Fruit fly (Drosophila melanogaster) whole organism, embryonic: Measurements from ENCODE around the gene tth.

Source experiments
- Awh ChIP-seq: fragments of 200-800 bp; sonication (Bioruptor generic); IDR thresholded peaks from 2 replicates; pipeline ENCODE4, ENCODE4 v1.3.6; 2022; ENCODE audit warnings: missing biosample characterization, missing genetic modification characterization
- CG10959 ChIP-seq: fragments of 200-800 bp; sonication (Bioruptor generic); IDR thresholded peaks from 2 replicates; pipeline ENCODE4 v1.3.6; 2022; ENCODE audit warnings: missing biosample characterization, missing genetic modification characterization
- CG11093 ChIP-seq: fragments of 200-800 bp; sonication (Bioruptor generic); IDR thresholded peaks from 3 replicates; pipeline ENCODE4 v1.3.6; 2022; ENCODE audit warnings: missing biosample characterization, missing genetic modification characterization
- CG11456 ChIP-seq: fragments of 200-800 bp; sonication (Bioruptor generic); IDR thresholded peaks from 3 replicates; pipeline ENCODE4 v1.3.6; 2022; ENCODE audit warnings: missing biosample characterization, missing genetic modification characterization
- CG11560 ChIP-seq: fragments of 200-800 bp; sonication (Bioruptor generic); IDR thresholded peaks from 3 replicates; pipeline ENCODE4 v1.3.6; 2022; ENCODE audit warnings: missing biosample characterization, missing genetic modification characterization
- CG12391 ChIP-seq: fragments of 200-800 bp; sonication (Bioruptor generic); optimal IDR thresholded peaks from 3 replicates; lab custom pipeline; 2018; ENCODE audit warnings: missing biosample characterization, mild to moderate bottlenecking, missing genetic modification characterization, moderate library complexity
- CG14014 ChIP-seq: fragments of 200-800 bp; sonication (Bioruptor generic); IDR thresholded peaks from 2 replicates; pipeline ENCODE4 v1.3.6; 2022; ENCODE audit warnings: missing biosample characterization, missing genetic modification characterization
- CG15011 ChIP-seq: fragments of 200-800 bp; sonication (Bioruptor generic); optimal IDR thresholded peaks from 3 replicates; lab custom pipeline; 2018; ENCODE audit warnings: missing biosample characterization, mild to moderate bottlenecking, missing genetic modification characterization
- CG15514 ChIP-seq: fragments of 200-800 bp; sonication (Bioruptor generic); optimal IDR thresholded peaks from 3 replicates; lab custom pipeline; 2017; ENCODE audit warnings: missing biosample characterization, missing genetic modification characterization, mild to moderate bottlenecking, moderate library complexity, missing genetic modification reagents
- CG16813 ChIP-seq: fragments of 200-800 bp; sonication (Bioruptor generic); IDR thresholded peaks from 3 replicates; pipeline ENCODE4 v1.3.6; 2022; ENCODE audit warnings: missing biosample characterization, missing genetic modification characterization; ENCODE audit not compliant: partially characterized antibody
- CG17359 ChIP-seq: fragments of 200-800 bp; sonication (Bioruptor generic); optimal IDR thresholded peaks from 3 replicates; lab custom pipeline; 2018; ENCODE audit warnings: missing biosample characterization, mild to moderate bottlenecking, missing genetic modification characterization, moderate library complexity
- CG17912 ChIP-seq: fragments of 200-800 bp; sonication (Bioruptor generic); optimal IDR thresholded peaks from 2 replicates; lab custom pipeline; 2018; ENCODE audit warnings: missing biosample characterization, mild to moderate bottlenecking, missing genetic modification characterization
- CG18262 ChIP-seq: fragments of 200-800 bp; optimal IDR thresholded peaks from 3 replicates; lab custom pipeline; 2019; ENCODE audit warnings: missing biosample characterization, mild to moderate bottlenecking, missing genetic modification characterization, moderate library complexity
- CG18599 ChIP-seq: fragments of 200-800 bp; sonication (Bioruptor generic); optimal IDR thresholded peaks from 3 replicates; lab custom pipeline; 2017; ENCODE audit warnings: missing biosample characterization, missing genetic modification characterization, mild to moderate bottlenecking, moderate library complexity, missing genetic modification reagents
- CG2116 ChIP-seq: fragments of 200-800 bp; sonication (Bioruptor generic); optimal IDR thresholded peaks from 3 replicates; lab custom pipeline; 2018; ENCODE audit warnings: missing biosample characterization, mild to moderate bottlenecking, missing genetic modification characterization
- CG2678 ChIP-seq: fragments of 200-800 bp; sonication (Bioruptor generic); optimal IDR thresholded peaks from 3 replicates; lab custom pipeline; 2019; ENCODE audit warnings: missing biosample characterization, mild to moderate bottlenecking, missing genetic modification characterization, moderate library complexity
- CG32532 ChIP-seq: fragments of 200-800 bp; sonication (Bioruptor generic); IDR thresholded peaks from 2 replicates; pipeline ENCODE4 v1.3.6; 2022; ENCODE audit warnings: missing biosample characterization, missing genetic modification characterization
- CG4617 ChIP-seq: fragments of 200-800 bp; sonication (Bioruptor generic); optimal IDR thresholded peaks from 3 replicates; lab custom pipeline; 2016; ENCODE audit warnings: missing biosample characterization, missing genetic modification characterization, borderline replicate concordance
- CG5180 ChIP-seq: fragments of 200-800 bp; sonication (Bioruptor generic); optimal IDR thresholded peaks from 3 replicates; lab custom pipeline; 2017; ENCODE audit warnings: missing biosample characterization, missing genetic modification characterization, mild to moderate bottlenecking, moderate library complexity, missing genetic modification reagents
- CG8290 ChIP-seq, 3 experiments: fragments of 200-800 bp; sonication (Bioruptor generic); optimal IDR thresholded peaks; 2 replicates each; lab custom pipeline; 2016 to 2019; ENCODE audit warnings: missing biosample characterization in 3 of 3, missing genetic modification characterization in 3 of 3, mild to moderate bottlenecking in 2 of 3, moderate library complexity in 1 of 3
- CG9215 ChIP-seq: fragments of 200-800 bp; sonication (Bioruptor generic); IDR thresholded peaks from 2 replicates; pipeline ENCODE4 v1.3.6; 2022; ENCODE audit warnings: missing biosample characterization, missing genetic modification characterization
- CG9797 ChIP-seq: fragments of 200-800 bp; sonication (Bioruptor generic); optimal IDR thresholded peaks from 3 replicates; lab custom pipeline; 2018; ENCODE audit warnings: missing biosample characterization, mild to moderate bottlenecking, missing genetic modification characterization
- CTCF ChIP-seq: fragments of 200-800 bp; sonication (Bioruptor generic); optimal IDR thresholded peaks from 2 replicates; lab custom pipeline; 2017; ENCODE audit warnings: missing biosample characterization, mild to moderate bottlenecking, missing genetic modification characterization, moderate library complexity
- Dref ChIP-seq: fragments of 200-800 bp; sonication (Bioruptor generic); IDR thresholded peaks from 2 replicates; pipeline ENCODE4 v1.3.6; 2022; ENCODE audit warnings: missing biosample characterization, missing genetic modification characterization
- Hmx ChIP-seq: fragments of 200-800 bp; sonication (Bioruptor generic); optimal IDR thresholded peaks from 2 replicates; lab custom pipeline; 2016; ENCODE audit warnings: missing biosample characterization, missing genetic modification characterization
- Lim3 ChIP-seq: fragments of 200-800 bp; sonication (Bioruptor generic); IDR thresholded peaks from 2 replicates; pipeline ENCODE4 v1.3.6; 2022; ENCODE audit warnings: missing biosample characterization, missing genetic modification characterization
- Poxn ChIP-seq: fragments of 200-800 bp; sonication (Bioruptor generic); IDR thresholded peaks from 2 replicates; pipeline ENCODE4 v1.3.6; 2022; ENCODE audit warnings: missing biosample characterization, missing genetic modification characterization
- Sox100B ChIP-seq: fragments of 200-800 bp; sonication (Bioruptor generic); optimal IDR thresholded peaks from 3 replicates; lab custom pipeline; 2018; ENCODE audit warnings: missing biosample characterization, mild to moderate bottlenecking, missing genetic modification characterization
- Sox102F ChIP-seq: fragments of 200-800 bp; sonication (Bioruptor generic); optimal IDR thresholded peaks from 2 replicates; lab custom pipeline; 2018; ENCODE audit warnings: missing biosample characterization, mild to moderate bottlenecking, missing genetic modification characterization, moderate library complexity
- abd-A ChIP-seq: fragments of 200-800 bp; sonication (Bioruptor generic); optimal IDR thresholded peaks from 3 replicates; lab custom pipeline; 2019; ENCODE audit warnings: missing biosample characterization, mild to moderate bottlenecking, missing genetic modification characterization, moderate library complexity
- cas ChIP-seq: fragments of 200-800 bp; sonication (Bioruptor generic); IDR thresholded peaks from 2 replicates; pipeline ENCODE4 v1.3.6; 2022; ENCODE audit warnings: missing biosample characterization, missing genetic modification characterization
- cg ChIP-seq: fragments of 200-800 bp; sonication (Bioruptor generic); optimal IDR thresholded peaks from 3 replicates; lab custom pipeline; 2019; ENCODE audit warnings: missing biosample characterization, mild to moderate bottlenecking, missing genetic modification characterization, moderate library complexity
- chn ChIP-seq: fragments of 200-800 bp; sonication (Bioruptor generic); optimal IDR thresholded peaks from 2 replicates; lab custom pipeline; 2016; ENCODE audit warnings: missing biosample characterization, missing genetic modification characterization
- croc ChIP-seq: fragments of 200-800 bp; sonication (Bioruptor generic); conservative IDR thresholded peaks from 3 replicates; pipeline ENCODE4 v1.3.6; 2022; ENCODE audit warnings: missing biosample characterization, missing genetic modification characterization
- gcm2 ChIP-seq: fragments of 200-800 bp; sonication (Bioruptor generic); optimal IDR thresholded peaks from 2 replicates; lab custom pipeline; 2016; ENCODE audit warnings: missing biosample characterization, missing genetic modification characterization
- hkb ChIP-seq, 2 experiments: fragments of 200-800 bp in 1 of 2; fragments of >200 bp in 1 of 2; sonication (Bioruptor generic) in 1 of 2; IDR thresholded peaks in 1 of 2; optimal IDR thresholded peaks in 1 of 2; 2 replicates each; pipeline versions ENCODE4 v1.3.6 to Lab custom; 2017 to 2022; ENCODE audit warnings: missing biosample characterization in 1 of 2, missing genetic modification characterization in 1 of 2
- jigr1 ChIP-seq: fragments of 200-800 bp; sonication (Bioruptor generic); IDR thresholded peaks from 3 replicates; pipeline ENCODE4 v1.3.6; 2022; ENCODE audit warnings: missing biosample characterization, missing genetic modification characterization
- kni ChIP-seq: fragments of 200-800 bp; sonication (Bioruptor generic); optimal IDR thresholded peaks from 3 replicates; lab custom pipeline; 2017; ENCODE audit warnings: mild to moderate bottlenecking, missing biosample characterization, missing genetic modification reagents, missing genetic modification characterization
- lbe ChIP-seq: fragments of 200-800 bp; sonication (Bioruptor generic); optimal IDR thresholded peaks from 2 replicates; lab custom pipeline; 2016; ENCODE audit warnings: missing biosample characterization, mild to moderate bottlenecking, missing genetic modification characterization
- lola ChIP-seq, 3 experiments: fragments of >200 bp in 2 of 3; fragments of 200-800 bp in 1 of 3; sonication (Bioruptor generic) in 1 of 3; optimal IDR thresholded peaks; 2 replicates each; lab custom pipeline; 2017 to 2019; ENCODE audit warnings: missing biosample characterization in 3 of 3, missing genetic modification characterization in 3 of 3, mild to moderate bottlenecking in 1 of 3, moderate library complexity in 1 of 3
- mirr ChIP-seq: fragments of 200-800 bp; sonication (Bioruptor generic); optimal IDR thresholded peaks from 3 replicates; lab custom pipeline; 2018; ENCODE audit warnings: missing biosample characterization, mild to moderate bottlenecking, missing genetic modification characterization
- pita ChIP-seq: fragments of 200-800 bp; sonication (Bioruptor generic); optimal IDR thresholded peaks from 2 replicates; lab custom pipeline; 2017; ENCODE audit warnings: missing biosample characterization, mild to moderate bottlenecking, missing genetic modification characterization
- pum ChIP-seq: fragments of 200-800 bp; sonication (Bioruptor generic); optimal IDR thresholded peaks from 2 replicates; lab custom pipeline; 2016; ENCODE audit warnings: missing biosample characterization, missing genetic modification characterization
- run ChIP-seq: fragments of 200-800 bp; sonication (Bioruptor generic); optimal IDR thresholded peaks from 3 replicates; lab custom pipeline; 2018; ENCODE audit warnings: missing biosample characterization, mild to moderate bottlenecking, missing genetic modification characterization
- salm ChIP-seq: fragments of 200-800 bp; sonication (Bioruptor generic); optimal IDR thresholded peaks from 2 replicates; lab custom pipeline; 2018; ENCODE audit warnings: missing biosample characterization, mild to moderate bottlenecking, missing genetic modification characterization
- sd ChIP-seq: fragments of 200-800 bp; sonication (Bioruptor generic); optimal IDR thresholded peaks from 3 replicates; lab custom pipeline; 2018; ENCODE audit warnings: missing biosample characterization, mild to moderate bottlenecking, missing genetic modification characterization, moderate library complexity
- sens ChIP-seq: fragments of 200-800 bp; sonication (Bioruptor generic); peaks from one replicate; lab custom pipeline; 2016; ENCODE audit warnings: missing biosample characterization, missing genetic modification characterization
- sim ChIP-seq: fragments of 200-800 bp; sonication (Bioruptor generic); IDR thresholded peaks from 2 replicates; pipeline ENCODE4 v1.3.6; 2022; ENCODE audit warnings: missing biosample characterization, missing genetic modification characterization
- ssp ChIP-seq: fragments of 200-800 bp; sonication (Bioruptor generic); IDR thresholded peaks from 2 replicates; pipeline ENCODE4 v1.3.6; 2022; ENCODE audit warnings: missing biosample characterization, missing genetic modification characterization
- zen2 ChIP-seq: fragments of 200-800 bp; sonication (Bioruptor generic); IDR thresholded peaks from 3 replicates; pipeline ENCODE4 v1.3.6; 2022; ENCODE audit warnings: missing biosample characterization, missing genetic modification characterization; ENCODE audit not compliant: partially characterized antibody
- zf30C ChIP-seq: fragments of 200-800 bp; sonication (Bioruptor generic); optimal IDR thresholded peaks from 3 replicates; lab custom pipeline; 2018; ENCODE audit warnings: missing biosample characterization, mild to moderate bottlenecking, missing genetic modification characterization

The tth gene

dm6 chrX:13570255-13570654, 46.1 kb downstream of the tth start (continued):
- TF ChIP-seq Dref (GFP tag; lab: Robert Waterston, UW) (no peak), abd-A (tag; lab: Kevin White, UChicago) (no peak), run (tag; lab: Kevin White, UChicago) (no peak), Hmx (GFP tag; lab: Kevin White, UChicago) (no peak), CG2116 (GFP tag; lab: Kevin White, UChicago) (no peak), CG15011 (GFP tag; lab: Kevin White, UChicago) (no peak), CG2678 (tag; lab: Kevin White, UChicago) (peak; percentile 38), CG11560 (tag; lab: Robert Waterston, UW) (no peak), Sox100B (GFP tag; lab: Kevin White, UChicago) (peak; percentile 10), ssp (GFP tag; lab: Robert Waterston, UW) (no peak), CTCF (no peak), CG5180 (GFP tag; lab: Kevin White, UChicago) (peak; percentile 10), CG14014 (GFP tag; lab: Robert Waterston, UW) (peak; percentile 56; the same call in 1 of the 2 replicates), zf30C (GFP tag; lab: Kevin White, UChicago) (no peak), zen2 (GFP tag; lab: Robert Waterston, UW) (no peak), mirr (peak; percentile 1), CG18262 (tag; lab: Kevin White, UChicago) (no peak), sim (no peak), chn (GFP tag; lab: Kevin White, UChicago) (no peak), pum (GFP tag; lab: Kevin White, UChicago) (no peak), CG18599 (peak; percentile 61), CG32532 (GFP tag; lab: Robert Waterston, UW) (no peak), hkb (optimal IDR thresholded peaks at IDR 0.05; lab: Kevin White, UChicago) (no peak), hkb (GFP tag; IDR thresholded peaks at IDR 0.05; lab: Robert Waterston, UW) (0 out of 2 replicates have a peak, but pooled peaks have one; percentile 28), Lim3 (GFP tag; lab: Robert Waterston, UW) (no peak), Poxn (no peak), CG17359 (tag; lab: Kevin White, UChicago) (peak; percentile 44), pita (GFP tag; lab: Kevin White, UChicago) (no peak), Sox102F (GFP tag; lab: Kevin White, UChicago) (peak; percentile 6), CG15514 (GFP tag; lab: Kevin White, UChicago) (peak; percentile 34), CG9215 (no peak), CG12391 (tag; lab: Kevin White, UChicago) (no peak), croc (GFP tag; lab: Robert Waterston, UW) (no peak), gcm2 (GFP tag; lab: Kevin White, UChicago) (no peak), CG17912 (GFP tag; lab: Kevin White, UChicago) (no peak), CG9797 (GFP tag; lab: Kevin White, UChicago) (no peak), CG16813 (no peak), cas (GFP tag; lab: Robert Waterston, UW) (no peak), lola (GFP tag; optimal IDR thresholded peaks at IDR 0.05; lab: Kevin White, UChicago) (no peak), salm (tag; lab: Kevin White, UChicago) (no peak), jigr1 (no peak), CG11093 (GFP tag; lab: Robert Waterston, UW) (no peak), sens (GFP tag; lab: Kevin White, UChicago) (peak; percentile 75), Awh (peak; percentile 66; the same call in 1 of the 2 replicates), sd (tag; lab: Kevin White, UChicago) (no peak), CG4617 (GFP tag; lab: Kevin White, UChicago) (no peak), lbe (peak; percentile 50), CG10959 (no peak), CG8290 (GFP tag; optimal IDR thresholded peaks at IDR 0.05; lab: Kevin White, UChicago) (no peak), CG8290 (tag; optimal IDR thresholded peaks at IDR 0.05; lab: Kevin White, UChicago) (peak in 1 of 2 experiments; percentile 63), CG11456 (GFP tag; lab: Robert Waterston, UW) (no peak), cg (no peak), kni (GFP tag; lab: Kevin White, UChicago) (peak; percentile 45)
